Worm (Caenorhabditis elegans) whole organism, young adult: ENCODE results near the gene rpl-5.

Source experiments
- B0019.2 ChIP-seq: fragments of 200-800 bp; sonication (Bioruptor generic); conservative IDR thresholded peaks from 2 replicates; pipeline ENCODE4 v1.3.6; 2022; ENCODE audit warnings: missing genetic modification reagents, missing genetic modification characterization, missing compliant biosample characterization
- B0336.3 ChIP-seq: fragments of 200-800 bp; sonication (Bioruptor generic); IDR thresholded peaks from 2 replicates; pipeline ENCODE4 v1.3.6; 2022; ENCODE audit warnings: missing genetic modification characterization, missing compliant biosample characterization
- F22D6.2 ChIP-seq: sonication (generic microtip); optimal IDR thresholded peaks from 2 replicates; lab custom pipeline; 2016; ENCODE audit warnings: mild to moderate bottlenecking, missing genetic modification characterization, missing compliant biosample characterization
- F23B12.7 ChIP-seq: sonication (generic microtip); optimal IDR thresholded peaks from 2 replicates; lab custom pipeline; 2017; ENCODE audit warnings: missing genetic modification characterization, mild to moderate bottlenecking, missing compliant biosample characterization, antibody characterized with exemption, moderate library complexity; ENCODE audit not compliant: insufficient read depth
- T07F8.4 ChIP-seq: sonication (generic microtip); optimal IDR thresholded peaks from 2 replicates; lab custom pipeline; 2016; ENCODE audit warnings: mild to moderate bottlenecking, missing genetic modification characterization, moderate library complexity, missing compliant biosample characterization
- Y56A3A.18 ChIP-seq: fragments of 200-800 bp; sonication (Bioruptor generic); IDR thresholded peaks from 2 replicates; pipeline ENCODE4 v1.3.6; 2022; ENCODE audit warnings: missing genetic modification reagents, missing genetic modification characterization, missing compliant biosample characterization
- akir-1 ChIP-seq: fragments of 200-800 bp; sonication (Bioruptor generic); optimal IDR thresholded peaks from 2 replicates; lab custom pipeline; 2018; ENCODE audit warnings: mild to moderate bottlenecking, missing genetic modification characterization, moderate library complexity, missing compliant biosample characterization
- athp-1 ChIP-seq: sonication (generic microtip); optimal IDR thresholded peaks from 2 replicates; lab custom pipeline; 2017; ENCODE audit warnings: mild to moderate bottlenecking, missing genetic modification characterization, missing compliant biosample characterization
- attf-3 ChIP-seq: fragments of 200-800 bp; sonication (Bioruptor generic); conservative IDR thresholded peaks from 2 replicates; pipeline ENCODE4 v1.3.6; 2022; ENCODE audit warnings: missing genetic modification reagents, missing genetic modification characterization, missing compliant biosample characterization
- attf-5 ChIP-seq: fragments of 200-800 bp; sonication (Bioruptor generic); optimal IDR thresholded peaks from 2 replicates; lab custom pipeline; 2018; ENCODE audit warnings: mild to moderate bottlenecking, missing genetic modification characterization, missing compliant biosample characterization
- bed-1 ChIP-seq: fragments of 200-800 bp; sonication (Bioruptor generic); IDR thresholded peaks from 2 replicates; pipeline ENCODE4 v1.3.6; 2022; ENCODE audit warnings: missing genetic modification reagents, missing genetic modification characterization, missing compliant biosample characterization
- bed-2 ChIP-seq: fragments of 200-800 bp; sonication (Bioruptor generic); IDR thresholded peaks from 2 replicates; pipeline ENCODE4 v1.3.6; 2022; ENCODE audit warnings: missing genetic modification reagents, missing genetic modification characterization, missing compliant biosample characterization
- cebp-2 ChIP-seq: fragments of 200-800 bp; sonication (Bioruptor generic); IDR thresholded peaks from 2 replicates; pipeline ENCODE4 v1.3.6; 2022; ENCODE audit warnings: missing genetic modification characterization, missing compliant biosample characterization
- fkh-3 ChIP-seq: sonication (generic microtip); optimal IDR thresholded peaks from 2 replicates; lab custom pipeline; 2016; ENCODE audit warnings: mild to moderate bottlenecking, missing genetic modification characterization, missing compliant biosample characterization
- hrde-1 ChIP-seq: sonication (generic microtip); optimal IDR thresholded peaks from 2 replicates; lab custom pipeline; 2016; ENCODE audit warnings: missing genetic modification characterization, mild to moderate bottlenecking, missing compliant biosample characterization, moderate library complexity, missing genotype, missing genetic modification reagents, borderline replicate concordance
- let-607 ChIP-seq, 2 experiments: fragments of 200-800 bp in 1 of 2; sonication (Bioruptor generic) in 1 of 2; sonication (generic microtip) in 1 of 2; optimal IDR thresholded peaks; 2 replicates each; lab custom pipeline; 2016 to 2018; ENCODE audit warnings: mild to moderate bottlenecking in 2 of 2, missing compliant biosample characterization in 2 of 2, missing genetic modification characterization in 2 of 2, moderate library complexity in 2 of 2, missing genotype in 1 of 2
- lin-26 ChIP-seq: fragments of 200-800 bp; sonication (Bioruptor generic); IDR thresholded peaks from 2 replicates; pipeline ENCODE4 v1.3.6; 2022; ENCODE audit warnings: missing genetic modification reagents, missing genetic modification characterization, missing compliant biosample characterization
- lin-54 ChIP-seq: fragments of 200-800 bp; sonication (Bioruptor generic); optimal IDR thresholded peaks from 2 replicates; lab custom pipeline; 2018; ENCODE audit warnings: mild to moderate bottlenecking, missing genetic modification characterization, missing compliant biosample characterization
- lsl-1 ChIP-seq: fragments of 200-800 bp; sonication (Bioruptor generic); optimal IDR thresholded peaks from 2 replicates; lab custom pipeline; 2018; ENCODE audit warnings: mild to moderate bottlenecking, missing genetic modification characterization, moderate library complexity, missing compliant biosample characterization
- madf-10 ChIP-seq: sonication (generic microtip); optimal IDR thresholded peaks from 2 replicates; lab custom pipeline; 2016; ENCODE audit warnings: mild to moderate bottlenecking, missing genetic modification characterization, missing compliant biosample characterization
- madf-6 ChIP-seq: fragments of 200-800 bp; sonication (Bioruptor generic); IDR thresholded peaks from 2 replicates; pipeline ENCODE4 v1.3.6; 2022; ENCODE audit warnings: missing genetic modification reagents, missing genetic modification characterization, missing compliant biosample characterization
- madf-8 ChIP-seq: fragments of 200-800 bp; sonication (Bioruptor generic); conservative IDR thresholded peaks from 2 replicates; pipeline ENCODE4 v1.3.6; 2022; ENCODE audit warnings: missing genetic modification reagents, missing genetic modification characterization, missing compliant biosample characterization
- mcd-1 ChIP-seq: fragments of 200-800 bp; sonication (Bioruptor generic); IDR thresholded peaks from 2 replicates; pipeline ENCODE4 v1.3.6; 2022; ENCODE audit warnings: missing genetic modification reagents, missing genetic modification characterization, missing compliant biosample characterization
- mxl-1 ChIP-seq: sonication (generic microtip); optimal IDR thresholded peaks from 2 replicates; lab custom pipeline; 2016; ENCODE audit warnings: missing genetic modification characterization, missing compliant biosample characterization
- nfya-1 ChIP-seq: sonication (generic microtip); optimal IDR thresholded peaks from 2 replicates; lab custom pipeline; 2017; ENCODE audit warnings: antibody characterized with exemption, missing compliant biosample characterization, missing genetic modification characterization, borderline replicate concordance; ENCODE audit not compliant: insufficient read depth
- nfyb-1 ChIP-seq: fragments of 200-800 bp; sonication (Bioruptor generic); IDR thresholded peaks from 2 replicates; pipeline ENCODE4 v1.3.6; 2022; ENCODE audit warnings: missing genetic modification reagents, missing genetic modification characterization, missing compliant biosample characterization
- nhr-120 ChIP-seq: fragments of 200-800 bp; sonication (Bioruptor generic); IDR thresholded peaks from 2 replicates; pipeline ENCODE4 v1.3.6; 2022; ENCODE audit warnings: missing genetic modification characterization, missing compliant biosample characterization
- nhr-27 ChIP-seq: fragments of 200-800 bp; sonication (Bioruptor generic); optimal IDR thresholded peaks from 2 replicates; lab custom pipeline; 2018; ENCODE audit warnings: mild to moderate bottlenecking, missing genetic modification characterization, moderate library complexity, missing compliant biosample characterization
- rec-8 ChIP-seq, 2 experiments: sonication (generic microtip); optimal IDR thresholded peaks; 2 replicates each; lab custom pipeline; 2016; ENCODE audit warnings: mild to moderate bottlenecking in 2 of 2, missing genetic modification characterization in 2 of 2, missing genetic modification reagents in 2 of 2, missing genotype in 2 of 2, missing biosample characterization in 1 of 2, missing compliant biosample characterization in 1 of 2, moderate library complexity in 1 of 2
- sea-2 ChIP-seq: fragments of 200-800 bp; sonication (Bioruptor generic); IDR thresholded peaks from 2 replicates; pipeline ENCODE4 v1.3.6; 2022; ENCODE audit warnings: missing genetic modification characterization, missing compliant biosample characterization
- snpc-1.3 ChIP-seq: sonication (generic microtip); optimal IDR thresholded peaks from 2 replicates; lab custom pipeline; 2017; ENCODE audit warnings: missing genetic modification characterization, mild to moderate bottlenecking, missing compliant biosample characterization, antibody characterized with exemption, moderate library complexity, missing genotype, missing genetic modification reagents; ENCODE audit not compliant: insufficient read depth
- snpc-4 ChIP-seq, 5 experiments: fragments of 150-350 bp in 1 of 5; sonication (generic microtip) in 4 of 5; optimal IDR thresholded peaks; 2 replicates each; lab custom pipeline; 2014 to 2018; ENCODE audit warnings: missing genetic modification characterization in 5 of 5, missing biosample characterization in 3 of 5, antibody characterized with exemption in 2 of 5, mild to moderate bottlenecking in 2 of 5, missing compliant biosample characterization in 2 of 5, missing genotype in 2 of 5, moderate library complexity in 2 of 5, missing genetic modification reagents in 1 of 5
- sptf-2 ChIP-seq: fragments of 200-800 bp; sonication (Bioruptor generic); optimal IDR thresholded peaks from 2 replicates; lab custom pipeline; 2018; ENCODE audit warnings: mild to moderate bottlenecking, missing genetic modification characterization, missing compliant biosample characterization
- unc-62 ChIP-seq: fragments of 150-350 bp; optimal IDR thresholded peaks from 2 replicates; lab custom pipeline; 2014; ENCODE audit warnings: missing biosample characterization, missing genetic modification reagents, missing genetic modification characterization
- ztf-18 ChIP-seq: sonication (generic microtip); optimal IDR thresholded peaks from 2 replicates; lab custom pipeline; 2016; ENCODE audit warnings: missing genotype, mild to moderate bottlenecking, missing genetic modification characterization, missing compliant biosample characterization
- ztf-3 ChIP-seq: fragments of 200-800 bp; sonication (Bioruptor generic); optimal IDR thresholded peaks from 2 replicates; lab custom pipeline; 2018; ENCODE audit warnings: mild to moderate bottlenecking, missing genetic modification characterization, missing compliant biosample characterization
- ztf-6 ChIP-seq: fragments of 200-800 bp; sonication (Bioruptor generic); IDR thresholded peaks from 2 replicates; pipeline ENCODE4 v1.3.6; 2022; ENCODE audit warnings: missing genetic modification reagents, missing genetic modification characterization, missing compliant biosample characterization

Gene rpl-5

ce11 chrII:8525133-8525736 lies 44.5 kb upstream of the rpl-5 start, which contains the start of the genes prp-9 and mrps-18B:
TSS of gene prp-9 (minus strand) at chrII:8525396.
TSS of gene mrps-18B (plus strand) at chrII:8525681.
- TF ChIP-seq B0019.2 (GFP tag; lab: Robert Waterston, UW), result no peak
- TF ChIP-seq mxl-1 (tag; lab: Kevin White, UChicago), result no peak
- TF ChIP-seq nfya-1, result no peak
- TF ChIP-seq ztf-3 (GFP tag; lab: Kevin White, UChicago), result no peak
- peak; percentile 34 for TF ChIP-seq lsl-1 (GFP tag; lab: Kevin White, UChicago)
- no peak; the same call in 1 of the 2 replicates for TF ChIP-seq madf-8 (GFP tag; lab: Robert Waterston, UW)
- no peak for TF ChIP-seq unc-62 (GFP tag; lab: Kevin White, UChicago)
- TF ChIP-seq bed-2 (GFP tag; lab: Robert Waterston, UW), result no peak
- no peak for TF ChIP-seq fkh-3
- no peak for TF ChIP-seq snpc-4 (GFP tag; optimal IDR thresholded peaks at IDR 0.05; lab: Kevin White, UChicago)
- TF ChIP-seq snpc-4 (tag; optimal IDR thresholded peaks at IDR 0.05; lab: Kevin White, UChicago), result peak in 1 of 4 experiments; percentile 13
- no peak for TF ChIP-seq madf-10 (tag; lab: Kevin White, UChicago)
- TF ChIP-seq madf-6, result peak; percentile 66; the same call in 1 of the 2 replicates
- no peak for TF ChIP-seq let-607 (tag; optimal IDR thresholded peaks at IDR 0.05; lab: Kevin White, UChicago)
- TF ChIP-seq mcd-1 (GFP tag; lab: Robert Waterston, UW), result 0 out of 2 replicates have a peak, but pooled peaks have one; percentile 16
- TF ChIP-seq attf-5 (GFP tag; lab: Kevin White, UChicago), result peak; percentile 33
- TF ChIP-seq bed-1, result no peak
- no peak for TF ChIP-seq F22D6.2 (tag; lab: Kevin White, UChicago)
- no peak for TF ChIP-seq sea-2 (GFP tag; lab: Robert Waterston, UW)
- no peak for TF ChIP-seq T07F8.4 (tag; lab: Kevin White, UChicago)
- TF ChIP-seq Y56A3A.18 (GFP tag; lab: Robert Waterston, UW), result no peak
- TF ChIP-seq nhr-27 (tag; lab: Kevin White, UChicago), result no peak
- TF ChIP-seq F23B12.7 (tag; lab: Kevin White, UChicago), result peak; percentile 27
- peak; percentile 21 for TF ChIP-seq lin-54 (GFP tag; lab: Kevin White, UChicago)
- TF ChIP-seq rec-8 (tag; optimal IDR thresholded peaks at IDR 0.05; lab: Kevin White, UChicago), result no peak
- no peak for TF ChIP-seq athp-1
- TF ChIP-seq akir-1 (GFP tag; lab: Kevin White, UChicago), result no peak
- TF ChIP-seq snpc-1.3 (tag; lab: Kevin White, UChicago), result peak; percentile 74
- no peak for TF ChIP-seq lin-26 (GFP tag; lab: Robert Waterston, UW)
- TF ChIP-seq cebp-2 (GFP tag; lab: Robert Waterston, UW), result no peak
- no peak for TF ChIP-seq ztf-18
- TF ChIP-seq ztf-6, result no peak
- TF ChIP-seq nfyb-1 (GFP tag; lab: Robert Waterston, UW), result no peak
- TF ChIP-seq attf-3 (GFP tag; lab: Robert Waterston, UW), result no peak
- no peak for TF ChIP-seq nhr-120 (GFP tag; lab: Robert Waterston, UW)
- TF ChIP-seq sptf-2, result no peak
- no peak for TF ChIP-seq B0336.3 (GFP tag; lab: Robert Waterston, UW)
- no peak for TF ChIP-seq hrde-1 (tag; lab: Kevin White, UChicago)
